Worm (Caenorhabditis elegans) whole organism, L4/young adult: ENCODE measurements around the gene Y46D2A.3.

Source experiments
- W03F9.2 ChIP-seq: fragments of 150-350 bp; optimal IDR thresholded peaks from 2 replicates; lab custom pipeline; 2014; ENCODE audit warnings: missing biosample characterization, missing genetic modification characterization
- dao-5 ChIP-seq: sonication (generic microtip); optimal IDR thresholded peaks from 2 replicates; lab custom pipeline; 2016; ENCODE audit warnings: missing genotype, missing genetic modification characterization, moderate library complexity, missing compliant biosample characterization
- him-1 ChIP-seq: sonication (generic microtip); optimal IDR thresholded peaks from 2 replicates; lab custom pipeline; 2016; ENCODE audit warnings: missing genotype, missing genetic modification reagents, missing genetic modification characterization, missing compliant biosample characterization

Gene Y46D2A.3

DNA sequence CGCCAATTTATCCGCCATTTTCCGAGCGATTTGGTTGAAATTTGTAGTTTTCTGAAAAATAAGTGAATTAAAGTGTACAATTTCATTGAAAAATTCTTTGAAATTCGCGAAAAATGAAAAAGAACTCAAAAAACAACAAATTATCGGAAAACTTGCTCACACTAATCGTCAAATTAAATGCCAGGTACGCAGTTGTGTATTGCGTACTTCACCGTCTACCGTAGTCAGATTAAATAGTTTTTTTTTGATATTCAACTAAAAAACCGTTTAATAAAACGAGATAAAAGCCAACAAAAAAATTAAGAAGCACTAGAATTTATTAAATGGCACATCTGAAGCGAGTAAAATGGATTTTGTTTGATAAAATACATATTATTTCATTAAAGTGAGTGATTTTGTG, 17.9 kb upstream of the Y46D2A.3 start, which contains the start of gene bath-28:
Gene bath-28, minus strand, starts transcription at position 51 of the 400 bp plus-strand sequence.
- TF ChIP-seq dao-5 (tag; lab: Kevin White, UChicago) (no peak), W03F9.2 (tag; lab: Kevin White, UChicago) (no peak), him-1 (tag; lab: Kevin White, UChicago) (no peak)

DNA sequence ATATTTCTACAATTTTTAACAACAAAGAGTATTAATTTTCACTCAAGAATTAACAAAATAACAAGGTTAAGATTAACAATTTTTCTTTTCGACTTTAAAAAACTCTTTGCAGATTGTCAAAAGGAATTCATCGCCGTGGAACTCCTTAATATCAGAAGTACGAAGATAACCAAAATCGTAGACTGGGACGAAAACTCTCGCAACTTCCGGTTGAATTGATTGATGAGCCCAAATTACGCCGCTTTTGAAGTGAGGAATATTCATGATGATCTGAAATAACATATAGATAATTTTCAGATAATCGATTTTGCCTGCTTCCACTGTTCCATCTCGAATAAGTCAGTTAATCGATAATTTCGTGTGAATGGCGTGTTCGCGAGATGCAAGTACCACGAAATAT, 16.7 kb upstream of the Y46D2A.3 start, which contains the start of gene F14D2.15:
Gene F14D2.15, minus strand, starts transcription at position 101 of the 400 bp plus-strand sequence.
- no peak for TF ChIP-seq him-1 (tag; lab: Kevin White, UChicago)
- TF ChIP-seq dao-5 (tag; lab: Kevin White, UChicago), result no peak
- TF ChIP-seq W03F9.2 (tag; lab: Kevin White, UChicago), result no peak

DNA sequence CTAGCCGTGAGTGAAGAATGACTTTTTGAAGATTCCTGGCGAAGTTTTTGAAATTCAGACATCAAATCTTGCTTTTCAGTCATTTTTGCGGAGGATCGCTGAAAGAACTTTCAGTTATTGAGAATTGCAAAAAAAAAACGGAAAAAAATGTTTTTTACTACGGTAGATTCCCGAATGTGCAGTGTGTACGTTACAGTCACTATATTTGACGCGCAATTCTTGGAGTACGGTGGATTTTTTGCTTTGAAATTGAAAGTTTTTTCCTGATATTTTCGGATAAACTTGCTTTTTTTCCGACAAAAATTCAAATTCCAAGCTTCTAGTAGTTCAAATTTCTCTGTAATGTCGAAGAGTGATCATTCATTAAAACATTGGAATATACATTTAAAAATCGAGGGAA, 15.0 kb upstream of the Y46D2A.3 start, which contains the start of gene F14D2.11:
Gene F14D2.11, minus strand, starts transcription at position 101 of the 400 bp plus-strand sequence.
- TF ChIP-seq W03F9.2 (tag; lab: Kevin White, UChicago) (no peak), dao-5 (tag; lab: Kevin White, UChicago) (no peak), him-1 (tag; lab: Kevin White, UChicago) (no peak)

DNA sequence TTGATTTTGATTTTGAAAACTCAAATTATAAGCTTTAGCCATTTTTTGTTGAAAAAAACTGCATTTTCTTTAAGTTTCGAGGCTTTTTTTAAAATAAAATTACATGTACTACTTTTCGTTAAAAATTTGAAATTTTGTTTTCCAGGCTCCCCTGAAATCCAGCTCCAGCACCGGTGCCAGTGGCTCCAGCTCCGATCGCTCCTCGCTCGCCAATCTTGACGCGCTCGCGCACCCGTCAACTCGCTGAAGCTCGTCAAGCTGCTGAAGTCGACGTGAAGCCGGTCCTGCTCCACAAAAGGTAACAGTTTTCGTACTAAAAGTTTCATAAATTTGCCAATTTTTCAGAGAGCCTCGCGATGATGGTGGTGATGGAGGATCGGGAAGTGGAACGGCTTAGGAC, 13.8 kb upstream of the Y46D2A.3 start:
- TF ChIP-seq dao-5 (tag; lab: Kevin White, UChicago), result no peak
- no peak for TF ChIP-seq W03F9.2 (tag; lab: Kevin White, UChicago)
- no peak for TF ChIP-seq him-1 (tag; lab: Kevin White, UChicago)

DNA sequence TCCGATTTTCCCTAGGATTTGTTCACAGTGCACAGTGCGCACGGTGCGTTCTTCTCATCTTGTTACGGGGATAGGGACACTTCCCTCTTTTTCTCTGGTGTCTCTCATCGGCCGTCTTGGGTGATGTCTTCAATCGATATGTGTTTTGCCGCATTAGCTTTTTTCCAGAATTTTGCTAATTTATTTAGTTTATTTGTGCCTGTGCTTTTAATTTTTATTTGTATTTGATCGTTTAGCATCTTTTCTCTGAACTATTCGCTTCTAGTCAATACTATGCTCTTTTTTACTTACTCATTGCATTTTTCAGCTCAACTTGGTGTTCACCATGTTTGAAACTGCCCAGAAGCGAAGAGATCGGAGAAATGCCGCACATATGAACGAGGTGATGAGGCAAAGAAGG, 13.2 kb upstream of the Y46D2A.3 start, which contains the start of gene F14D2.5:
Gene F14D2.5, plus strand, starts transcription at position 301 of the 400 bp plus-strand sequence.
- TF ChIP-seq W03F9.2 (tag; lab: Kevin White, UChicago), result no peak
- no peak for TF ChIP-seq dao-5 (tag; lab: Kevin White, UChicago)
- no peak for TF ChIP-seq him-1 (tag; lab: Kevin White, UChicago)

- no peak for TF ChIP-seq dao-5 (tag; lab: Kevin White, UChicago)
- no peak for TF ChIP-seq him-1 (tag; lab: Kevin White, UChicago)
- no peak for TF ChIP-seq W03F9.2 (tag; lab: Kevin White, UChicago)
These were observed 11.6 kb upstream of the Y46D2A.3 start, which contains the start of gene F14D2.7 for ce11 chrII:3338556-3338955. Gene F14D2.7, minus strand, starts transcription at chrII:3338656.

- TF ChIP-seq him-1 (tag; lab: Kevin White, UChicago) (no peak), dao-5 (tag; lab: Kevin White, UChicago) (no peak), W03F9.2 (tag; lab: Kevin White, UChicago) (no peak)
These were observed 10.0 kb upstream of the Y46D2A.3 start, which contains the start of gene F14D2.19 for ce11 chrII:3337039-3337438. Gene F14D2.19, minus strand, starts transcription at chrII:3337139.

DNA sequence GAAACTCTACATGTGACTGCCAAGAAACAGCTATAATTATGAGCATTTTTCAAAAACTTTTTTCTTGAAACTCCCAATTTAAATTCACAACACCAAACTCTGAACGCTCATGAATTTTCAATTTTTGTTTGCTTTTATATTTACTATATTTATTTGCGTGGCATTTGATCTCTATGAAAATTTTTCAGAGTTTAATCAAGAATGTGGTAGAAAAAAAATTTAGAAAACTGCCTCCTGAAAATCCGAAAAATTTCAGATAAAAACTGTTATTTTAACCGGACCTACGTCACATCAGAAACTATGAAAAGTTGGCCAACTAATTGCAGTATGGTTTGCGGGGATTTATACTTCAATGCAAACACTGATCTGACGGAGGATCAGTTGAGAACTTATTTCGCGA, 5.0 kb upstream of the Y46D2A.3 start, which contains the start of gene irld-27:
Gene irld-27, plus strand, starts transcription at position 301 of the 400 bp plus-strand sequence.
- TF ChIP-seq dao-5 (tag; lab: Kevin White, UChicago) (no peak), W03F9.2 (tag; lab: Kevin White, UChicago) (no peak), him-1 (tag; lab: Kevin White, UChicago) (no peak)

DNA sequence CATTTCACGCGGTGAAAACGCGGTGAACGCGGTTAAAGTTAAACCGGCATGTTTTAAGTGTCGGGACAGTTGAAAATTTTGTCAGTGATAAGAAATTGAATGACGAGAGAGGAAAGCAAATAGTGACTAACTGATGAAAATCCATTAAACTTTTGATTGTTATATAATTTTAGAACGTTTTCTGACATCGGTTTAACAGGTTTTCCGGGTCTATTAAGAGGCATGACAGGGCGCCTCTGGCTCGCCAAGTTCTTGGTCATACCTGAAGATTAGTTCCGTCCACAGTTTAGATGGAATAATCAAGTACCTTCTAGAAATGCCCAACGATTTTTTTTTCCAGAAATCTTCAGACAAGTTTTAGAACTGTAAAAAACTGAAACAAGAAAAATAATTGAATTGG, 3.8 kb downstream of the Y46D2A.3 start, which contains the start of gene Y46D2A.2:
Gene Y46D2A.2, minus strand, starts transcription at position 101 of the 400 bp plus-strand sequence.
- TF ChIP-seq him-1 (tag; lab: Kevin White, UChicago), result no peak
- TF ChIP-seq dao-5 (tag; lab: Kevin White, UChicago), result no peak
- TF ChIP-seq W03F9.2 (tag; lab: Kevin White, UChicago), result no peak

ce11 chrII:3322257-3322656, 4.7 kb downstream of the Y46D2A.3 start, which contains the start of gene Y46D2A.1:
Gene Y46D2A.1, plus strand, starts transcription at chrII:3322557.
- TF ChIP-seq dao-5 (tag; lab: Kevin White, UChicago), result no peak

DNA sequence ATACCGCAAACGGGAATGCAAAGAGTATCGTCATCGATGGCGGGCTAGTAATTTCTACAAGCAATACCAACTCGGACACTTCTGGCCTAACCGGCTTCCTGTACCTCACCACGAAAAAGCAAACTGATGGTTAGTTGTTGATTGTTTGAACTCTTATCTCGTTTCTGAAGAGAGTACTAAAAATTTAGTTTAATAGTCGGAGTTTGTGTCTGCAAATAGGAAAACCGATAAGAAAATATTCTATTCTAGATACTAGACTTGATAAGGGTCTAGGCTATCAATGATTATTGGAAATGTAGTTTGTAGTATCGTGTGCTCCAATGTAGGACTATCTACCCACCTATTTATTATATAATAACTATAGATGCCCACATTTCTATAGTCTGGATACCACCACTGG, 8.2 kb downstream of the Y46D2A.3 start:
- TF ChIP-seq dao-5 (tag; lab: Kevin White, UChicago) (no peak), him-1 (tag; lab: Kevin White, UChicago) (no peak), W03F9.2 (tag; lab: Kevin White, UChicago) (no peak)

DNA sequence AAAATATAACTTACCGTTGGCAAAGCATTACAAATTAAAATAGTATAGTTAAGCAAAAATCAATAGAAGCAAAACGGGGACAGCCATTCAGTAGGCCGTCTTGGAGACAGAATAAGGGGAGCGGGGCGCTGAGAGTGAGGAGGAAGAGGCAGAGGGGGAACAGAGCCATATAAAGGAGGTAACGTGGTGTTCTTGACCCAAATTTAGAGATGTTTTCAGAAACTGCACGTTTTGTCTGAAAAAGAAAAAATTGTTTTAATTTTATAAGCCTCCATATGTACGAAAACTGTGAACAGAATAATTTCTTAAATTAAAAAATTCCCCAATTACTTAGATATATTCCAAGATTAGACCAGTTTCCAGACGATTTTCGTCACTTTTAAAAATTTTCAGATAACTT, 13.6 kb downstream of the Y46D2A.3 start, which contains the start of gene F39E9.6:
Gene F39E9.6, minus strand, starts transcription at position 101 of the 400 bp plus-strand sequence.
- TF ChIP-seq W03F9.2 (tag; lab: Kevin White, UChicago) (no peak), dao-5 (tag; lab: Kevin White, UChicago) (no peak), him-1 (tag; lab: Kevin White, UChicago) (no peak)

- TF ChIP-seq dao-5 (tag; lab: Kevin White, UChicago) (no peak), him-1 (tag; lab: Kevin White, UChicago) (no peak), W03F9.2 (tag; lab: Kevin White, UChicago) (no peak)
These were observed 15.9 kb downstream of the Y46D2A.3 start for ce11 chrII:3310957-3311657.
